Worm (Caenorhabditis elegans) whole organism, midembryonic: ENCODE results near the gene Y73B6BL.12.

ENCODE experiments used
- T22C8.4 ChIP-seq: fragments of 200-800 bp; sonication (Bioruptor generic); IDR thresholded peaks from 2 replicates; pipeline ENCODE4 v1.3.6; 2022; ENCODE audit warnings: missing genetic modification characterization, missing compliant biosample characterization
- cog-1 ChIP-seq: sonication (generic microtip); optimal IDR thresholded peaks from 2 replicates; lab custom pipeline; 2016; ENCODE audit warnings: missing genetic modification characterization, missing compliant biosample characterization
- flt-1 ChIP-seq: fragments of 200-800 bp; sonication (Bioruptor generic); IDR thresholded peaks from 2 replicates; pipeline ENCODE4 v1.3.6; 2022; ENCODE audit warnings: missing genetic modification characterization, missing compliant biosample characterization
- med-1 ChIP-seq: sonication (generic microtip); optimal IDR thresholded peaks from 2 replicates; lab custom pipeline; 2017; ENCODE audit warnings: missing genetic modification characterization, mild to moderate bottlenecking, missing compliant biosample characterization, antibody characterized with exemption, missing genetic modification reagents; ENCODE audit not compliant: insufficient read depth
- ref-1 ChIP-seq: fragments of 200-800 bp; sonication (Bioruptor generic); conservative IDR thresholded peaks from 2 replicates; pipeline ENCODE4 v1.3.6; 2022; ENCODE audit warnings: missing genetic modification reagents, missing genetic modification characterization, missing compliant biosample characterization
- ztf-23 ChIP-seq: fragments of 200-800 bp; sonication (Bioruptor generic); IDR thresholded peaks from 2 replicates; pipeline ENCODE4 v1.3.6; 2022; ENCODE audit warnings: missing genetic modification reagents, missing genetic modification characterization, missing compliant biosample characterization
- ztf-29 ChIP-seq: fragments of 200-800 bp; sonication (Bioruptor generic); IDR thresholded peaks from 2 replicates; pipeline ENCODE4 v1.3.6; 2022; ENCODE audit warnings: missing genetic modification reagents, missing genetic modification characterization, missing compliant biosample characterization

- no peak for TF ChIP-seq ztf-29 (GFP tag; lab: Robert Waterston, UW)
- TF ChIP-seq med-1 (GFP tag; lab: Kevin White, UChicago), result no peak
- TF ChIP-seq ref-1 (GFP tag; lab: Robert Waterston, UW), result no peak
- no peak for TF ChIP-seq flt-1 (GFP tag; lab: Robert Waterston, UW)
- TF ChIP-seq ztf-23 (GFP tag; lab: Robert Waterston, UW), result no peak
- no peak for TF ChIP-seq T22C8.4 (GFP tag; lab: Robert Waterston, UW)
- no peak for TF ChIP-seq cog-1 (tag; lab: Kevin White, UChicago)
Measured at ce11 chrIV:6342431-6342830, 25.2 kb upstream of the Y73B6BL.12 start, which contains the start of gene Y73B6BL.288.
